Fruit fly (Drosophila melanogaster) Kc167 (cell line): ENCODE measurements around the gene CG13408.

Source experiments
- h ChIP-seq: fragments of >200 bp; optimal IDR thresholded peaks from 3 replicates; lab custom pipeline; 2018; ENCODE audit warnings: missing external identifiers
- psq ChIP-seq: fragments of >200 bp; optimal IDR thresholded peaks from 2 replicates; lab custom pipeline; 2017; ENCODE audit warnings: missing external identifiers
- ttk ChIP-seq: sonication (Bioruptor generic); optimal IDR thresholded peaks from 2 replicates; lab custom pipeline; 2017; ENCODE audit warnings: missing external identifiers

DNA sequence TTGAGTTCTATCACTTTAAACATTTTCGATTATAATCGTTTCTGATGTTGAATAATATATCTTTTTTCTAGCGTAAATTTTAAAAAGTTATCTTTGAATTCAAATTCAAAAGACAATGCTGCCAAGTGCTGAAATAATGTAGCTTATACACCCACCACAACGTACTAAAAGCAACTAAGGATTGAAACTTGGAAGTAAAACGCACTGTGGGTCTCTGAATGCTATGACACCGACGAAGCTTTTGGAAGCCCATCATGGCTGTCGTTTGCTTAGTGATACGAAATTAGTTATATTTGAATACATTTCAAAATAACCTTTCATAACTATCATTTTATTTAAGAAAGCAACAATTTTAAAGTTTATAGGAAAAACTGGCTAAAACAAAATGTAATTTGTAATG, 13.8 kb downstream of the CG13408 start:
- TF ChIP-seq ttk (lab: Kevin White, UChicago) (no peak), psq (lab: Kevin White, UChicago) (no peak), h (lab: Kevin White, UChicago) (no peak)
